Worm (Caenorhabditis elegans) whole organism, midembryonic: Measurements from ENCODE around the gene T09A5.15.

ENCODE experiments used
- T22C8.4 ChIP-seq: fragments of 200-800 bp; sonication (Bioruptor generic); IDR thresholded peaks from 2 replicates; pipeline ENCODE4 v1.3.6; 2022; ENCODE audit warnings: missing genetic modification characterization, missing compliant biosample characterization
- ref-1 ChIP-seq: fragments of 200-800 bp; sonication (Bioruptor generic); conservative IDR thresholded peaks from 2 replicates; pipeline ENCODE4 v1.3.6; 2022; ENCODE audit warnings: missing genetic modification reagents, missing genetic modification characterization, missing compliant biosample characterization
- ztf-29 ChIP-seq: fragments of 200-800 bp; sonication (Bioruptor generic); IDR thresholded peaks from 2 replicates; pipeline ENCODE4 v1.3.6; 2022; ENCODE audit warnings: missing genetic modification reagents, missing genetic modification characterization, missing compliant biosample characterization

DNA sequence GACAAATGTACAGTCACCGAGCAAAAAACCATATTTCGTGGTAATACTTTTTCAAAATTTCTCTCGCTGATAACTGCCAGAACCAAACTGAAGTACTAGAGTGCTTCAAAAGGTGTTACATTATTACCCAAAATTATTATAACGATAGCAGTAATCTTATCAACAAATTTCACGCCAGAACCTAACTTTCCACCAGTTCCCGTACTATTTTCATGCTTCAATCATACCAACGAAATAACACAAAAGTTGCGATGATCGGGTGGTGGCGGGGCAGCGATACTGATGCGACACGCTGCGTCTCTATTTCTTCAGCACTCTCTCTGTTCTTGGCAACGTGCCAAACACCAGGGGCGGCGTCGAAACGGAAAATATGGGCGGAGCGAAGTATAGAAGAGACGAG is 48.8 kb upstream of the T09A5.15 start:
- no peak for TF ChIP-seq ztf-29 (GFP tag; lab: Robert Waterston, UW)
- TF ChIP-seq T22C8.4 (GFP tag; lab: Robert Waterston, UW): no peak
- TF ChIP-seq ref-1: no peak
